Fruit fly (Drosophila melanogaster): ENCODE data around the gene X11Lbeta.
A peak's percentile ranks its signal among the peaks of the same experiment; 100 is the strongest.

The X11Lbeta gene

dm6 chrX:10737422-10738150, 110.0 kb downstream of the X11Lbeta start (continued):
- TF ChIP-seq Mio (GFP tag; optimal IDR thresholded peaks at IDR 0.05) (no peak), Vsx2 (GFP tag; optimal IDR thresholded peaks at IDR 0.05; ENCODE audit: partially characterized antibody) (no peak), Abd-B (GFP tag; optimal IDR thresholded peaks at IDR 0.05) (no peak), OdsH (GFP tag; optimal IDR thresholded peaks at IDR 0.05) (peak; percentile 8), h (GFP tag; optimal IDR thresholded peaks at IDR 0.05) (peak; percentile 53), Jra (GFP tag; optimal IDR thresholded peaks at IDR 0.05) (no peak), Dif (GFP tag; optimal IDR thresholded peaks at IDR 0.05; ENCODE audit: partially characterized antibody) (no peak), br (GFP tag; optimal IDR thresholded peaks at IDR 0.05) (peak; percentile 58), GATAd (GFP tag; optimal IDR thresholded peaks at IDR 0.05) (no peak), CG32264 (GFP tag; optimal IDR thresholded peaks at IDR 0.05) (no peak), dsf (GFP tag; optimal IDR thresholded peaks at IDR 0.05; ENCODE audit: borderline replicate concordance) (no peak), HLH106 (tag; optimal IDR thresholded peaks at IDR 0.05) (peak; percentile 62), lola (GFP tag; optimal IDR thresholded peaks at IDR 0.05) (no peak), rgr (GFP tag; optimal IDR thresholded peaks at IDR 0.05) (peak; percentile 51), pan (optimal IDR thresholded peaks at IDR 0.05) (no peak)

dm6 chrX:10738151-10738430, 110.6 kb downstream of the X11Lbeta start:
- TF ChIP-seq sv (GFP tag; optimal IDR thresholded peaks at IDR 0.05), result no peak

- TF ChIP-seq dsf (GFP tag; optimal IDR thresholded peaks at IDR 0.05; ENCODE audit: borderline replicate concordance) (no peak), CrebA (GFP tag; optimal IDR thresholded peaks at IDR 0.05; ENCODE audit: borderline replicate concordance) (peak; percentile 56), Vsx2 (GFP tag; optimal IDR thresholded peaks at IDR 0.05; ENCODE audit: partially characterized antibody) (peak; percentile 64), h (GFP tag; optimal IDR thresholded peaks at IDR 0.05) (peak; percentile 14), fru (GFP tag; optimal IDR thresholded peaks at IDR 0.05) (peak; percentile 48), psq (GFP tag; optimal IDR thresholded peaks at IDR 0.05) (peak; percentile 70), dl (GFP tag; optimal IDR thresholded peaks at IDR 0.05; ENCODE audit: insufficient read depth in 1 of 2, partially characterized antibody in 2 of 2) (peak; percentile 20 to 82), ey (GFP tag; optimal IDR thresholded peaks at IDR 0.05) (no peak), OdsH (GFP tag; optimal IDR thresholded peaks at IDR 0.05) (no peak), sage (GFP tag; optimal IDR thresholded peaks at IDR 0.05) (peak; percentile 45), Dif (GFP tag; optimal IDR thresholded peaks at IDR 0.05; ENCODE audit: partially characterized antibody) (peak; percentile 51)
Observed at dm6 chrX:10738835-10739371, 111.4 kb downstream of the X11Lbeta start.

dm6 chrX:10739614-10740436, 112.3 kb downstream of the X11Lbeta start:
- TF ChIP-seq jim (GFP tag; optimal IDR thresholded peaks at IDR 0.05) (no peak), Myc (optimal IDR thresholded peaks at IDR 0.05) (no peak), usp (GFP tag; optimal IDR thresholded peaks at IDR 0.05) (no peak), Dif (GFP tag; optimal IDR thresholded peaks at IDR 0.05; ENCODE audit: partially characterized antibody) (no peak), N (GFP tag; optimal IDR thresholded peaks at IDR 0.05) (no peak), dl (GFP tag; optimal IDR thresholded peaks at IDR 0.05; ENCODE audit: insufficient read depth in 1 of 2, partially characterized antibody in 2 of 2) (no peak), Hr78 (GFP tag; optimal IDR thresholded peaks at IDR 0.05) (no peak), CrebA (GFP tag; optimal IDR thresholded peaks at IDR 0.05; ENCODE audit: borderline replicate concordance) (no peak), Rel (GFP tag; optimal IDR thresholded peaks at IDR 0.05) (no peak), Rel (tag; optimal IDR thresholded peaks at IDR 0.05) (no peak), HLH106 (tag; optimal IDR thresholded peaks at IDR 0.05) (no peak), rgr (GFP tag; optimal IDR thresholded peaks at IDR 0.05) (no peak), Mio (GFP tag; optimal IDR thresholded peaks at IDR 0.05) (no peak), Abd-B (GFP tag; optimal IDR thresholded peaks at IDR 0.05) (no peak), GATAd (GFP tag; optimal IDR thresholded peaks at IDR 0.05) (no peak), dsf (GFP tag; optimal IDR thresholded peaks at IDR 0.05; ENCODE audit: borderline replicate concordance) (no peak), ey (GFP tag; optimal IDR thresholded peaks at IDR 0.05) (no peak), CG32264 (GFP tag; optimal IDR thresholded peaks at IDR 0.05) (no peak), dmrt93B (GFP tag; optimal IDR thresholded peaks at IDR 0.05) (no peak)

Data from whole organism, wandering third instar larva.